Fruit fly (Drosophila melanogaster): ENCODE results near the gene CG11444.

CG11444 gene

DNA sequence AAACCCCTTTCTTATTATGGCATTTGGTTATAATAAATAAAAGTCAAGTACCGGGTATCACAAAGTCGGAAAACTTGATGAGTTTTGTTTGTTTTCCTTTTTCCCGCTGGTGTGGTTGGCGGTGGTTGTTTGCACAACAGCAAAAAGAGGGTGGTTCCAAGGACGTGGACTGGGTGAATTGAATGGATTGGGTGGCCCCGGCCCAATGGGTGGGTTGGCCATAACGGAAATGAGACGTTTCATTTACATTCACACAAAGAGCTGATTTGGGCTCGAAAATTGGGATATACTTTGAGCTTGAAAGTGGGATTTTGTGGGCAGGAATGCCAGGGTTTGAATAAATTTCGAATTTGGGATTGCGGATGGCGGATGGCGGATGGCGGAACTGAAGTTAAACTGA lies 33.3 kb downstream of the CG11444 start:
- TF ChIP-seq psq (optimal IDR thresholded peaks at IDR 0.05) (no peak), Myc (optimal IDR thresholded peaks at IDR 0.05) (no peak), ttk (optimal IDR thresholded peaks at IDR 0.05) (no peak), Sin3A (optimal IDR thresholded peaks at IDR 0.05) (no peak), insv (optimal IDR thresholded peaks at IDR 0.05) (no peak), h (optimal IDR thresholded peaks at IDR 0.05) (no peak)

DNA sequence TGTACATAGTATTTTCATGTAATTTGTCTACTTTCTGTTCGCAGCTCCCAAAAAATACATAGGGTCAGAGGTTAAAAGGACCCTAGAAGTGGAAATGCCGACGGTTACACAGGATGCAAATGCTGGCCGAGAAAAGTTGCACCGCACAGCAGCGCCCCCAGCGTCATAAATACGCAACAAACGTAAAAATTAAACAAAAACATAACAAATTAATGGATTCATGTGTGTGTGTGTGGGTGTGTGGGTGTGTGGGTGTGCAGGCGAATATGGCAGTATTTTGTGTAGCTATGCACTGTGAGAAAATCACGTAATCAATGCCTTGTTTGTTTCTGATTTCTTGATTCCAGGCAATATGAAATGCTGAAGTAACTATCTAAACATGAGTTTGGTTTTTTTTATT lies 42.6 kb downstream of the CG11444 start:
- TF ChIP-seq Sin3A (optimal IDR thresholded peaks at IDR 0.05): no peak

DNA sequence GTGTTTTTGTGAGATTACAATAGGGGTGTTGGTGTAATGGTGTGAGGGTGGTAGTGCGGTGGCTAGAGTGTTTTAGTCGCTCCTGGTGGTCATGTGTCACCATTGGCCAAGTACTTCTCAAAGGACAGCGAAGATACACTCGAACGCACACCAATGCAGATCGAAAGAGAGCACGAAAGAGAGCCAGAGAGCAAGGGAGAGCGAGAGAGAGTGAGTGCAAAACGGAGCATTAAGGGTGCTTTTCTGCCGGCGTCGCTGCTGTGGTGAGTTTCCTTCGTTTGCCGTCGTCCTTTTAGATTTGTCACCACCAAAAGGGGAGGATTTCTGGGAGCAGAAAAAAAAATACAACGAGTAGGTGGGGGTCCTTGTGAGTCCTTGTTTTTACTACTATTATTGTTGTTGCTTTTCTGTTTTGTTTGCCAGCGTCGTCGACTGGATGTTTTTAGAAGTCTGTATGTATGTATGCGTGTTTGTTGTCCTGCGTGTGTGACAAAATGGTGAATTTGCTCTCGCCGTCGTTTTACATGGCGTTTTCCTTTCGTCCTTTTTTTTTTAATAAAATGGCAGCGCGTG lies 46.0 kb downstream of the CG11444 start:
- TF ChIP-seq Sin3A (optimal IDR thresholded peaks at IDR 0.05): no peak
- TF ChIP-seq ttk (optimal IDR thresholded peaks at IDR 0.05): no peak
- no peak for TF ChIP-seq Myc (optimal IDR thresholded peaks at IDR 0.05)
- no peak for TF ChIP-seq psq (optimal IDR thresholded peaks at IDR 0.05)
- TF ChIP-seq insv (optimal IDR thresholded peaks at IDR 0.05): no peak
- no peak for TF ChIP-seq h (optimal IDR thresholded peaks at IDR 0.05)

DNA sequence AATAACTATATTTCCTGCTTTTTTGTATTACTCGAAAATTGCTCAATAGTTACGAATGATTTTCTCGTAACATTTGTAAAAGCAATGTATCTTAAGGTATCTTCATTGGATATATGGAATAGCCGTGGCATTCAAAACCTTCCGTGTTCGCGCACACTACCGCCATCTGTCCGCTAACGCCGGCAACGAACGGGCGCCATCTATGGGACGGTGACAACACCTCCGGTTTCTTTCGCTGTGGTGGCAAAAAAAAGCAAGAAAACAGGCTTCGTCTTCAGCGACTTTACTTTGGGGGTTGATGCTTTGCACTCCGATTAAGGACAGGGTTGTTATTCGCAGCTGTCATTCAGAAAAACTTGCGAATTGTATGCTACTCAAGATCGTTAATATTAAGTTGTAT lies 47.1 kb downstream of the CG11444 start:
- TF ChIP-seq psq (optimal IDR thresholded peaks at IDR 0.05) (no peak), Myc (optimal IDR thresholded peaks at IDR 0.05) (no peak), insv (optimal IDR thresholded peaks at IDR 0.05) (no peak), Sin3A (optimal IDR thresholded peaks at IDR 0.05) (no peak), h (optimal IDR thresholded peaks at IDR 0.05) (no peak), ttk (optimal IDR thresholded peaks at IDR 0.05) (no peak)

DNA sequence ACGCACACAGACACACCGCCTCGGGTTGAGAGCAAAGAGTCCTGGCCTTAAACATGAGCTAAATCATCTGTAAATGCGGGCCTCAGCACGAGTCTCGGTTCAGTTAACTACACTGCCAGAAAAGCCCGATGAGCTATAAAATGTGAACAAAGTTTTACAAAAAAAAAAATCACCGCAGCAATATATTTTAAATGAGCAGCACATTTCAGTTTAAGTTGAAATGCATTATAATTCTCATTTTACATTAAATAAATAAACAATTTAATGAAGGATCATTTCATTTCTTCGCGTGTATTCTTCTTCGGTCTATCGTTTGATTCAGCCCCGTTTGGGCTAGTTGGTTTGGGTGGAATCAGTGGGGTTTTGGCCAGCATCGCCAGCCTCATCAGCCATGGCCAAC lies 48.9 kb downstream of the CG11444 start:
- TF ChIP-seq Sin3A (optimal IDR thresholded peaks at IDR 0.05) (no peak), h (optimal IDR thresholded peaks at IDR 0.05) (no peak), psq (optimal IDR thresholded peaks at IDR 0.05) (no peak), ttk (optimal IDR thresholded peaks at IDR 0.05) (no peak), Myc (optimal IDR thresholded peaks at IDR 0.05) (no peak), insv (optimal IDR thresholded peaks at IDR 0.05) (no peak)

DNA sequence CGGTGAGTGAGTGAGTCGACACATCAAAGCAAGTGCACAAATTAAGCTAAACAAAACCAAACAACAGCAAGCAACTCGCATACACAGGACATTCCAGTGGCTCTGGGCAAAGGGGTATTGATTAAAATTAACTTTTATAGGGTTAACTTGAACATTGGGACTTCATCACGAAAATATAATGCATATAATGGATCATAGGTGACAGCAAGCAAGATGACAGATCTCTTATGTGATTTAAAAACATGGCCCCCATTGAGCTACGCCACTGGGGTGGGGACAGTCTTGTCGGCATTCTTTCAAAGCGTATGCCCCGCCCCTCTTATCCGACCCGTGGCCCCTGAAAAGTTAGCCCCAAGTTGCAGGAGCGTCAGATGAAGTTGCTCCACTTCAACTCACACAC lies 50.7 kb downstream of the CG11444 start:
- TF ChIP-seq psq (optimal IDR thresholded peaks at IDR 0.05) (no peak), ttk (optimal IDR thresholded peaks at IDR 0.05) (no peak), Sin3A (optimal IDR thresholded peaks at IDR 0.05) (no peak), Myc (optimal IDR thresholded peaks at IDR 0.05) (no peak), insv (optimal IDR thresholded peaks at IDR 0.05) (no peak), h (optimal IDR thresholded peaks at IDR 0.05) (no peak)
